Worm (Caenorhabditis elegans) whole organism, L4/young adult: ENCODE results near the gene Y43F8B.2.

Experiments
- W03F9.2 ChIP-seq: fragments of 150-350 bp; optimal IDR thresholded peaks from 2 replicates; lab custom pipeline; 2014; ENCODE audit warnings: missing biosample characterization, missing genetic modification characterization
- dao-5 ChIP-seq: sonication (generic microtip); optimal IDR thresholded peaks from 2 replicates; lab custom pipeline; 2016; ENCODE audit warnings: missing genotype, missing genetic modification characterization, moderate library complexity, missing compliant biosample characterization
- him-1 ChIP-seq: sonication (generic microtip); optimal IDR thresholded peaks from 2 replicates; lab custom pipeline; 2016; ENCODE audit warnings: missing genotype, missing genetic modification reagents, missing genetic modification characterization, missing compliant biosample characterization

- no peak for TF ChIP-seq him-1
- no peak for TF ChIP-seq dao-5 (tag; lab: Kevin White, UChicago)
- TF ChIP-seq W03F9.2: no peak
These were observed 1.9 kb downstream of the Y43F8B.2 start for ce11 chrV:19531034-19531433.
